Worm (Caenorhabditis elegans) whole organism, L3 larva: ENCODE data around the gene R06F6.14.

Experiments
- R02D3.7 ChIP-seq: fragments of 150-350 bp; optimal IDR thresholded peaks from 2 replicates; lab custom pipeline; 2014; ENCODE audit warnings: missing biosample characterization, missing genetic modification characterization
- ZK546.5 ChIP-seq: sonication (generic microtip); optimal IDR thresholded peaks from 2 replicates; lab custom pipeline; 2017; ENCODE audit warnings: missing biosample characterization, missing genetic modification characterization
- aly-2 ChIP-seq: fragments of 150-350 bp; optimal IDR thresholded peaks from 2 replicates; lab custom pipeline; 2014; ENCODE audit warnings: missing biosample characterization, missing genetic modification characterization
- ama-1 ChIP-seq: fragments of 150-350 bp; optimal IDR thresholded peaks from 2 replicates; lab custom pipeline; 2018
- ceh-16 ChIP-seq: sonication (generic microtip); optimal IDR thresholded peaks from 2 replicates; lab custom pipeline; 2017; ENCODE audit warnings: missing biosample characterization, missing genetic modification characterization
- ceh-28 ChIP-seq: fragments of 150-350 bp; optimal IDR thresholded peaks from 2 replicates; lab custom pipeline; 2014; ENCODE audit warnings: missing biosample characterization, missing genetic modification reagents, missing genetic modification characterization
- ceh-82 ChIP-seq: fragments of 150-350 bp; optimal IDR thresholded peaks from 2 replicates; lab custom pipeline; 2014; ENCODE audit warnings: missing biosample characterization, missing genetic modification characterization
- ceh-9 ChIP-seq: sonication (generic microtip); optimal IDR thresholded peaks from 2 replicates; lab custom pipeline; 2018; ENCODE audit warnings: missing biosample characterization, missing genetic modification characterization
- daf-12 ChIP-seq: fragments of 150-350 bp; optimal IDR thresholded peaks from 2 replicates; lab custom pipeline; 2014; ENCODE audit warnings: missing biosample characterization, missing genetic modification reagents, missing genetic modification characterization
- egl-27 ChIP-seq: sonication (generic microtip); optimal IDR thresholded peaks from 4 replicates; lab custom pipeline; 2017; ENCODE audit warnings: missing biosample characterization, missing genetic modification reagents, missing genetic modification characterization
- egl-5 ChIP-seq: fragments of 150-350 bp; optimal IDR thresholded peaks from 2 replicates; lab custom pipeline; 2017; ENCODE audit warnings: missing biosample characterization, missing genetic modification reagents, missing genetic modification characterization, inconsistent platforms
- elt-1 ChIP-seq: fragments of 150-350 bp; optimal IDR thresholded peaks from 2 replicates; lab custom pipeline; 2014; ENCODE audit warnings: missing biosample characterization, missing genetic modification characterization
- elt-2 ChIP-seq: sonication (generic microtip); optimal IDR thresholded peaks from 2 replicates; lab custom pipeline; 2016; ENCODE audit warnings: missing genetic modification reagents, mild to moderate bottlenecking, missing genetic modification characterization, missing compliant biosample characterization
- elt-3 ChIP-seq, 3 experiments: fragments of 150-350 bp in 1 of 3; sonication (generic microtip) in 2 of 3; optimal IDR thresholded peaks; 2 replicates in 2 of 3; 4 replicates in 1 of 3; lab custom pipeline; 2014 to 2017; ENCODE audit warnings: missing biosample characterization in 3 of 3, missing genetic modification characterization in 3 of 3
- eor-1 ChIP-seq, 2 experiments: fragments of 150-350 bp; optimal IDR thresholded peaks; 2 replicates each; lab custom pipeline; 2014 to 2018; ENCODE audit warnings: missing biosample characterization in 2 of 2, missing genetic modification characterization in 2 of 2
- fkh-10 ChIP-seq: sonication (generic microtip); optimal IDR thresholded peaks from 2 replicates; lab custom pipeline; 2017; ENCODE audit warnings: missing biosample characterization, missing genetic modification reagents, missing genetic modification characterization
- fkh-2 ChIP-seq: fragments of 150-350 bp; optimal IDR thresholded peaks from 2 replicates; lab custom pipeline; 2014; ENCODE audit warnings: missing biosample characterization, missing genetic modification reagents, missing genetic modification characterization
- fos-1 ChIP-seq: fragments of 150-350 bp; optimal IDR thresholded peaks from 2 replicates; lab custom pipeline; 2014; ENCODE audit warnings: missing biosample characterization, missing genetic modification characterization
- hmg-11 ChIP-seq: sonication (generic microtip); optimal IDR thresholded peaks from 2 replicates; lab custom pipeline; 2016; ENCODE audit warnings: missing genetic modification characterization, missing compliant biosample characterization
- jun-1 ChIP-seq: fragments of 150-350 bp; optimal IDR thresholded peaks from 2 replicates; lab custom pipeline; 2014; ENCODE audit warnings: missing biosample characterization, missing genetic modification reagents, missing genetic modification characterization
- lin-15B ChIP-seq: fragments of 150-350 bp; optimal IDR thresholded peaks from 2 replicates; lab custom pipeline; 2014; ENCODE audit warnings: missing biosample characterization, missing genetic modification characterization
- lin-39 ChIP-seq: fragments of 150-350 bp; optimal IDR thresholded peaks from 2 replicates; lab custom pipeline; 2018; ENCODE audit warnings: missing biosample characterization, missing genetic modification reagents, missing genetic modification characterization
- lsy-12 ChIP-seq: sonication (generic microtip); optimal IDR thresholded peaks from 2 replicates; lab custom pipeline; 2016; ENCODE audit warnings: mild to moderate bottlenecking, missing genetic modification characterization, missing compliant biosample characterization
- mdl-1 ChIP-seq: fragments of 150-350 bp; optimal IDR thresholded peaks from 2 replicates; lab custom pipeline; 2014; ENCODE audit warnings: missing biosample characterization, missing genetic modification characterization
- mml-1 ChIP-seq: fragments of 150-350 bp; sonication (generic microtip); optimal IDR thresholded peaks from 3 replicates; lab custom pipeline; 2014; ENCODE audit warnings: missing biosample characterization, missing genetic modification characterization
- nfya-1 ChIP-seq: sonication (generic microtip); optimal IDR thresholded peaks from 2 replicates; lab custom pipeline; 2017; ENCODE audit warnings: missing genetic modification characterization, mild to moderate bottlenecking, missing compliant biosample characterization, antibody characterized with exemption, moderate library complexity; ENCODE audit not compliant: insufficient read depth
- nhr-11 ChIP-seq: fragments of 150-350 bp; optimal IDR thresholded peaks from 2 replicates; lab custom pipeline; 2014; ENCODE audit warnings: missing biosample characterization, missing genetic modification characterization
- nhr-12 ChIP-seq: fragments of 150-350 bp; optimal IDR thresholded peaks from 2 replicates; lab custom pipeline; 2014; ENCODE audit warnings: missing biosample characterization, missing genetic modification characterization
- nhr-23 ChIP-seq: fragments of 150-350 bp; optimal IDR thresholded peaks from 2 replicates; lab custom pipeline; 2014; ENCODE audit warnings: missing biosample characterization, missing genetic modification reagents, missing genetic modification characterization
- nhr-237 ChIP-seq: fragments of 150-350 bp; optimal IDR thresholded peaks from 2 replicates; lab custom pipeline; 2014; ENCODE audit warnings: missing biosample characterization, missing genetic modification characterization
- nhr-25 ChIP-seq: sonication (generic microtip); optimal IDR thresholded peaks from 2 replicates; lab custom pipeline; 2017; ENCODE audit warnings: missing biosample characterization, missing genetic modification characterization
- nhr-28 ChIP-seq: fragments of 150-350 bp; optimal IDR thresholded peaks from 2 replicates; lab custom pipeline; 2014; ENCODE audit warnings: missing biosample characterization, missing genetic modification characterization
- nhr-43 ChIP-seq: sonication (generic microtip); optimal IDR thresholded peaks from 2 replicates; lab custom pipeline; 2016; ENCODE audit warnings: mild to moderate bottlenecking, missing genetic modification characterization, missing compliant biosample characterization; ENCODE audit not compliant: poor library complexity, severe bottlenecking
- nhr-76 ChIP-seq: fragments of 150-350 bp; sonication (generic microtip); optimal IDR thresholded peaks from 5 replicates; lab custom pipeline; 2014; ENCODE audit warnings: missing biosample characterization, missing genetic modification characterization
- nhr-77 ChIP-seq: fragments of 150-350 bp; optimal IDR thresholded peaks from 2 replicates; lab custom pipeline; 2014; ENCODE audit warnings: missing biosample characterization, missing genetic modification characterization
- pha-4 ChIP-seq: fragments of 150-350 bp; optimal IDR thresholded peaks from 2 replicates; lab custom pipeline; 2014; ENCODE audit warnings: missing biosample characterization, missing genetic modification reagents, missing genetic modification characterization
- pqm-1 ChIP-seq: fragments of 150-350 bp; optimal IDR thresholded peaks from 2 replicates; lab custom pipeline; 2017; ENCODE audit warnings: missing biosample characterization, missing genetic modification characterization, inconsistent platforms
- sea-2 ChIP-seq: fragments of 150-350 bp; sonication (generic microtip); optimal IDR thresholded peaks from 4 replicates; lab custom pipeline; 2014; ENCODE audit warnings: missing biosample characterization, missing genetic modification reagents, missing genetic modification characterization
- skn-1 ChIP-seq: fragments of 150-350 bp; optimal IDR thresholded peaks from 2 replicates; lab custom pipeline; 2014; ENCODE audit warnings: missing biosample characterization, missing genetic modification characterization
- snpc-4 ChIP-seq: fragments of 150-350 bp; optimal IDR thresholded peaks from 2 replicates; lab custom pipeline; 2014; ENCODE audit warnings: missing biosample characterization, missing genetic modification characterization
- tbx-2 ChIP-seq: sonication (generic microtip); optimal IDR thresholded peaks from 2 replicates; lab custom pipeline; 2016; ENCODE audit warnings: mild to moderate bottlenecking, missing genetic modification characterization, missing compliant biosample characterization
- unc-39 ChIP-seq: sonication (generic microtip); optimal IDR thresholded peaks from 4 replicates; lab custom pipeline; 2017; ENCODE audit warnings: missing biosample characterization, missing genetic modification characterization
- unc-62 ChIP-seq: fragments of 150-350 bp; sonication (generic microtip); optimal IDR thresholded peaks from 4 replicates; lab custom pipeline; 2014; ENCODE audit warnings: missing biosample characterization, missing genetic modification reagents, missing genetic modification characterization
- zag-1 ChIP-seq: fragments of 150-350 bp; optimal IDR thresholded peaks from 2 replicates; lab custom pipeline; 2014; ENCODE audit warnings: missing biosample characterization, missing genetic modification characterization
- ztf-4 ChIP-seq: fragments of 150-350 bp; optimal IDR thresholded peaks from 2 replicates; lab custom pipeline; 2014; ENCODE audit warnings: missing biosample characterization, missing genetic modification characterization

Gene R06F6.14

ce11 chrII:10783201-10783962 is 25.7 kb upstream of the R06F6.14 start, which contains the start of gene ect-2:
TSS of gene ect-2 (minus strand) at chrII:10783962.
- peak; percentile 34 for TF ChIP-seq nfya-1 (tag; lab: Kevin White, UChicago)
- no peak for TF ChIP-seq pqm-1
- TF ChIP-seq nhr-25 (tag; lab: Kevin White, UChicago) = peak; percentile 37
- peak; percentile 5 for TF ChIP-seq lin-15B (tag; lab: Kevin White, UChicago)
- TF ChIP-seq, all 47 proteins: peak for 3

DNA sequence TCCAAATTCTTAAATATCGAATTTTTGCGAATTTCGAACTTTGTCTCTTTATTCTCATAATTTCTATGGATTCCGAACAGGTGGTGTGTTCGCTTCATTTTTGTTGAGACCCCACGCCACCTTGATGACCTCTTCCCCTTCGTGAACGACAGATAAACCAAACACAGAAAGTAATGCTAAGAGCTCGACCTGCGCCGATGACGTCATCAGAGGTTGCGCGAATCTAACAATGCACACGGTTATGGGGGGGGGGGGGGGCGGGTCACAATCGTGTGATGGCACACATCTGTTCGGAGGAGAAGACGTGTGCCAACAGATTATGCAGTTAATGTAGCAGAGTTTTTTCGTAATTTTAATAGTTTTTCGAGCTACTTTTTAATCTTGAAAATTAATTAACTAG is 24.8 kb upstream of the R06F6.14 start:
- TF ChIP-seq unc-62 (GFP tag; lab: Kevin White, UChicago) (no peak), ama-1 (lab: Kevin White, UChicago) (no peak), nhr-237 (tag; lab: Kevin White, UChicago) (no peak), ceh-9 (tag; lab: Kevin White, UChicago) (no peak), lin-39 (no peak), ZK546.5 (tag; lab: Kevin White, UChicago) (no peak), nhr-23 (tag; lab: Kevin White, UChicago) (no peak), mml-1 (tag; lab: Kevin White, UChicago) (no peak), ceh-82 (no peak), nhr-77 (tag; lab: Kevin White, UChicago) (no peak), daf-12 (tag; lab: Kevin White, UChicago) (no peak), pqm-1 (no peak), R02D3.7 (no peak), egl-27 (tag; lab: Kevin White, UChicago) (no peak)

ce11 chrII:10784780-10785463 is 24.2 kb upstream of the R06F6.14 start, which contains the start of gene cdl-1:
TSS of gene cdl-1 (plus strand) at chrII:10785452.
- TF ChIP-seq sea-2 (GFP tag; lab: Kevin White, UChicago) (no peak), mdl-1 (no peak), ceh-9 (tag; lab: Kevin White, UChicago) (no peak), mml-1 (tag; lab: Kevin White, UChicago) (no peak), ztf-4 (tag; lab: Kevin White, UChicago) (no peak), aly-2 (tag; lab: Kevin White, UChicago) (no peak), pqm-1 (peak; percentile 12), ceh-82 (no peak), daf-12 (tag; lab: Kevin White, UChicago) (no peak), pha-4 (peak; percentile 76), nhr-77 (tag; lab: Kevin White, UChicago) (no peak), nhr-23 (tag; lab: Kevin White, UChicago) (peak; percentile 73), ama-1 (lab: Kevin White, UChicago) (no peak), egl-5 (tag; lab: Kevin White, UChicago) (peak; percentile 8), lin-39 (peak; percentile 19), eor-1 (tag; optimal IDR thresholded peaks at IDR 0.05; lab: Kevin White, UChicago) (no peak), fkh-10 (GFP tag; lab: Kevin White, UChicago) (no peak), hmg-11 (tag; lab: Kevin White, UChicago) (peak; percentile 39), jun-1 (tag; lab: Kevin White, UChicago) (no peak), unc-62 (GFP tag; lab: Kevin White, UChicago) (no peak), fos-1 (tag; lab: Kevin White, UChicago) (no peak), nfya-1 (tag; lab: Kevin White, UChicago) (peak; percentile 69), nhr-12 (no peak), elt-1 (no peak), skn-1 (tag; lab: Kevin White, UChicago) (no peak), nhr-28 (tag; lab: Kevin White, UChicago) (no peak), lin-15B (tag; lab: Kevin White, UChicago) (peak; percentile 75), ceh-16 (no peak), nhr-237 (tag; lab: Kevin White, UChicago) (no peak), lsy-12 (tag; lab: Kevin White, UChicago) (no peak), nhr-11 (no peak), tbx-2 (no peak), fkh-2 (no peak), nhr-76 (tag; lab: Kevin White, UChicago) (no peak), elt-3 (tag; optimal IDR thresholded peaks at IDR 0.05; lab: Kevin White, UChicago) (no peak), nhr-43 (no peak), zag-1 (tag; lab: Kevin White, UChicago) (no peak), unc-39 (tag; lab: Kevin White, UChicago) (no peak), R02D3.7 (peak; percentile 23), ceh-28 (no peak), elt-2 (peak; percentile 59), snpc-4 (peak; percentile 80), ZK546.5 (tag; lab: Kevin White, UChicago) (no peak)
